Fruit fly (Drosophila melanogaster) whole organism: ENCODE measurements around the gene Gr33a.

Experiments used
- CG8478 ChIP-seq: fragments of >200 bp; optimal IDR thresholded peaks from 2 replicates; lab custom pipeline; 2018; ENCODE audit warnings: inconsistent platforms
- Dll ChIP-seq: fragments of >200 bp; optimal IDR thresholded peaks from 2 replicates; lab custom pipeline; 2017
- EcR ChIP-seq, 2 experiments: fragments of >200 bp; optimal IDR thresholded peaks; 2 replicates each; lab custom pipeline; 2017; ENCODE audit warnings: missing biosample characterization in 2 of 2, missing genetic modification characterization in 2 of 2, missing genetic modification reagents in 2 of 2
- pan ChIP-seq: fragments of >200 bp; optimal IDR thresholded peaks from 2 replicates; lab custom pipeline; 2017
- psq ChIP-seq: fragments of >200 bp; optimal IDR thresholded peaks from 2 replicates; lab custom pipeline; 2017
- usp ChIP-seq: fragments of >200 bp; optimal IDR thresholded peaks from 2 replicates; lab custom pipeline; 2017; ENCODE audit warnings: missing biosample characterization, missing genetic modification characterization, mixed read lengths

The Gr33a gene

dm6 chr2L:12108779-12109564 lies 28.8 kb upstream of the Gr33a start, which contains the start of the genes Rab6 and Phae1:
TSS of gene Rab6 (minus strand) at chr2L:12109116.
TSS of gene Phae1 (plus strand) at chr2L:12109417.
- peak; percentile 68 for TF ChIP-seq Dll (lab: Kevin White, UChicago)
- TF ChIP-seq EcR (GFP tag; optimal IDR thresholded peaks at IDR 0.05; lab: Kevin White, UChicago) = no peak
- no peak for TF ChIP-seq CG8478 (lab: Kevin White, UChicago)

- TF ChIP-seq psq (lab: Kevin White, UChicago) = no peak
- no peak for TF ChIP-seq pan (lab: Kevin White, UChicago)
- TF ChIP-seq usp = no peak
- TF ChIP-seq CG8478 (lab: Kevin White, UChicago) = no peak
- TF ChIP-seq Dll (lab: Kevin White, UChicago) = no peak
- TF ChIP-seq EcR (GFP tag; optimal IDR thresholded peaks at IDR 0.05; lab: Kevin White, UChicago) = no peak
Measured at dm6 chr2L:12110810-12111209, 27.0 kb upstream of the Gr33a start, which contains the start of gene Phae2. TSS of gene Phae2 (plus strand) at chr2L:12111110.

- no peak for TF ChIP-seq CG8478 (lab: Kevin White, UChicago)
- no peak for TF ChIP-seq psq (lab: Kevin White, UChicago)
- no peak for TF ChIP-seq pan (lab: Kevin White, UChicago)
- no peak for TF ChIP-seq EcR (GFP tag; optimal IDR thresholded peaks at IDR 0.05; lab: Kevin White, UChicago)
- no peak for TF ChIP-seq usp
- no peak for TF ChIP-seq Dll (lab: Kevin White, UChicago)
Measured at dm6 chr2L:12112943-12113557, 24.8 kb upstream of the Gr33a start.

- TF ChIP-seq EcR (GFP tag; optimal IDR thresholded peaks at IDR 0.05; lab: Kevin White, UChicago) (no peak), Dll (lab: Kevin White, UChicago) (no peak), pan (lab: Kevin White, UChicago) (no peak), CG8478 (lab: Kevin White, UChicago) (no peak), psq (lab: Kevin White, UChicago) (no peak), usp (no peak)
Measured at dm6 chr2L:12114159-12114558, 23.6 kb upstream of the Gr33a start, which contains the start of gene CG17211. TSS of gene CG17211 (plus strand) at chr2L:12114360.

dm6 chr2L:12115809-12116208 lies 22.0 kb upstream of the Gr33a start:
- TF ChIP-seq CG8478 (lab: Kevin White, UChicago) = no peak
- TF ChIP-seq psq (lab: Kevin White, UChicago) = no peak
- no peak for TF ChIP-seq Dll (lab: Kevin White, UChicago)
- no peak for TF ChIP-seq EcR (GFP tag; optimal IDR thresholded peaks at IDR 0.05; lab: Kevin White, UChicago)
- TF ChIP-seq usp = no peak
- TF ChIP-seq pan (lab: Kevin White, UChicago) = no peak

dm6 chr2L:12120000-12120399 lies 17.8 kb upstream of the Gr33a start:
- TF ChIP-seq Dll (lab: Kevin White, UChicago) = no peak
- no peak for TF ChIP-seq pan (lab: Kevin White, UChicago)
- TF ChIP-seq EcR (GFP tag; optimal IDR thresholded peaks at IDR 0.05; lab: Kevin White, UChicago) = no peak
- no peak for TF ChIP-seq CG8478 (lab: Kevin White, UChicago)

- TF ChIP-seq EcR (GFP tag; optimal IDR thresholded peaks at IDR 0.05; lab: Kevin White, UChicago) = no peak
- TF ChIP-seq Dll (lab: Kevin White, UChicago) = no peak
- TF ChIP-seq pan (lab: Kevin White, UChicago) = no peak
- TF ChIP-seq psq (lab: Kevin White, UChicago) = no peak
- TF ChIP-seq CG8478 (lab: Kevin White, UChicago) = no peak
- TF ChIP-seq usp = no peak
Measured at dm6 chr2L:12133275-12134124, 4.3 kb upstream of the Gr33a start, which contains the start of gene rho-6. TSS of gene rho-6 (minus strand) at chr2L:12133411.

- TF ChIP-seq Dll (lab: Kevin White, UChicago) = no peak
- TF ChIP-seq pan (lab: Kevin White, UChicago) = no peak
- no peak for TF ChIP-seq psq (lab: Kevin White, UChicago)
- TF ChIP-seq CG8478 (lab: Kevin White, UChicago) = no peak
- TF ChIP-seq usp = no peak
- no peak for TF ChIP-seq EcR (GFP tag; optimal IDR thresholded peaks at IDR 0.05; lab: Kevin White, UChicago)
Measured at dm6 chr2L:12134125-12134378, 3.8 kb upstream of the Gr33a start.

- TF ChIP-seq CG8478 (lab: Kevin White, UChicago) (no peak), pan (lab: Kevin White, UChicago) (no peak), EcR (GFP tag; optimal IDR thresholded peaks at IDR 0.05; lab: Kevin White, UChicago) (no peak), psq (lab: Kevin White, UChicago) (no peak), usp (no peak), Dll (lab: Kevin White, UChicago) (no peak)
Measured at dm6 chr2L:12142439-12142838, 4.6 kb downstream of the Gr33a start, which contains the start of gene CG31760. TSS of gene CG31760 (plus strand) at chr2L:12142780.

dm6 chr2L:12161467-12161866 lies 23.7 kb downstream of the Gr33a start, which contains the start of gene CG31861:
TSS of gene CG31861 (plus strand) at chr2L:12161767.
- TF ChIP-seq psq (lab: Kevin White, UChicago) (no peak), EcR (GFP tag; optimal IDR thresholded peaks at IDR 0.05; lab: Kevin White, UChicago) (no peak), Dll (lab: Kevin White, UChicago) (no peak)

- TF ChIP-seq psq (lab: Kevin White, UChicago) (no peak), usp (no peak), EcR (GFP tag; optimal IDR thresholded peaks at IDR 0.05; lab: Kevin White, UChicago) (no peak), CG8478 (lab: Kevin White, UChicago) (no peak), pan (lab: Kevin White, UChicago) (no peak), Dll (lab: Kevin White, UChicago) (no peak)
Measured at dm6 chr2L:12163941-12164340, 26.1 kb downstream of the Gr33a start, which contains the start of gene ZnT33D. TSS of gene ZnT33D (plus strand) at chr2L:12164241.
